Fruit fly (Drosophila melanogaster) whole organism, embryonic: Measurements from ENCODE around the gene CG5447.

ENCODE experiments used
- Adf1 ChIP-seq: fragments of 200-800 bp; sonication (Bioruptor generic); IDR thresholded peaks from 2 replicates; pipeline ENCODE4 v1.3.6; 2022; ENCODE audit warnings: missing biosample characterization, missing genetic modification characterization
- B-H2 ChIP-seq: fragments of 200-800 bp; sonication (Bioruptor generic); optimal IDR thresholded peaks from 2 replicates; lab custom pipeline; 2018; ENCODE audit warnings: missing biosample characterization, mild to moderate bottlenecking, missing genetic modification characterization
- Bgb ChIP-seq: fragments of 200-800 bp; sonication (Bioruptor generic); IDR thresholded peaks from 2 replicates; pipeline ENCODE4 v1.3.6; 2022; ENCODE audit warnings: missing biosample characterization, missing genetic modification characterization; ENCODE audit not compliant: partially characterized antibody
- CG10209 ChIP-seq: fragments of 200-800 bp; sonication (Bioruptor generic); optimal IDR thresholded peaks from 3 replicates; lab custom pipeline; 2017; ENCODE audit warnings: missing biosample characterization, mild to moderate bottlenecking, missing genetic modification characterization, missing genetic modification reagents
- CG10366 ChIP-seq: fragments of 200-800 bp; sonication (Bioruptor generic); IDR thresholded peaks from 2 replicates; pipeline ENCODE4 v1.3.6; 2022; ENCODE audit warnings: missing biosample characterization, missing genetic modification characterization
- CG10654 ChIP-seq: fragments of 200-800 bp; sonication (Bioruptor generic); optimal IDR thresholded peaks from 2 replicates; lab custom pipeline; 2016; ENCODE audit warnings: missing biosample characterization, missing genetic modification characterization
- CG12942 ChIP-seq: fragments of 200-800 bp; sonication (Bioruptor generic); optimal IDR thresholded peaks from 3 replicates; lab custom pipeline; 2016; ENCODE audit warnings: missing biosample characterization, missing genetic modification characterization
- CG13287 ChIP-seq: fragments of 200-800 bp; sonication (Bioruptor generic); IDR thresholded peaks from 2 replicates; pipeline ENCODE4 v1.3.6; 2022; ENCODE audit warnings: missing biosample characterization, missing genetic modification characterization; ENCODE audit not compliant: partially characterized antibody
- CG14860 ChIP-seq: fragments of 200-800 bp; sonication (Bioruptor generic); IDR thresholded peaks from 3 replicates; pipeline ENCODE4 v1.3.6; 2022; ENCODE audit warnings: missing biosample characterization, missing genetic modification characterization; ENCODE audit not compliant: partially characterized antibody
- CG16863 ChIP-seq: fragments of 200-800 bp; sonication (Bioruptor generic); optimal IDR thresholded peaks from 3 replicates; lab custom pipeline; 2016; ENCODE audit warnings: missing biosample characterization, missing genetic modification characterization
- CG18476 ChIP-seq: fragments of 200-800 bp; sonication (Bioruptor generic); optimal IDR thresholded peaks from 2 replicates; lab custom pipeline; 2016; ENCODE audit warnings: missing biosample characterization, mild to moderate bottlenecking, missing genetic modification characterization
- CG2120 ChIP-seq: fragments of 200-800 bp; sonication (Bioruptor generic); optimal IDR thresholded peaks from 3 replicates; lab custom pipeline; 2016; ENCODE audit warnings: missing biosample characterization, missing genetic modification characterization
- CG2129 ChIP-seq: fragments of 200-800 bp; sonication (Bioruptor generic); IDR thresholded peaks from 2 replicates; pipeline ENCODE4 v1.3.6; 2022; ENCODE audit warnings: missing biosample characterization, missing genetic modification characterization; ENCODE audit not compliant: partially characterized antibody
- CG2202 ChIP-seq: fragments of 200-800 bp; sonication (Bioruptor generic); optimal IDR thresholded peaks from 2 replicates; lab custom pipeline; 2018; ENCODE audit warnings: missing biosample characterization, mild to moderate bottlenecking, missing genetic modification characterization
- CG30020 ChIP-seq: fragments of 200-800 bp; optimal IDR thresholded peaks from 2 replicates; lab custom pipeline; 2019; ENCODE audit warnings: missing biosample characterization, mild to moderate bottlenecking, missing genetic modification characterization, moderate library complexity
- CG30403 ChIP-seq: fragments of 200-800 bp; sonication (Bioruptor generic); optimal IDR thresholded peaks from 3 replicates; lab custom pipeline; 2016; ENCODE audit warnings: missing biosample characterization, missing genetic modification characterization
- CG31441 ChIP-seq: fragments of 200-800 bp; sonication (Bioruptor generic); IDR thresholded peaks from 2 replicates; pipeline ENCODE4 v1.3.6; 2022; ENCODE audit warnings: missing biosample characterization, missing genetic modification characterization
- CG3847 ChIP-seq: fragments of 200-800 bp; sonication (Bioruptor generic); IDR thresholded peaks from 2 replicates; pipeline ENCODE4 v1.3.6; 2022; ENCODE audit warnings: missing biosample characterization, missing genetic modification characterization
- CG8359 ChIP-seq: fragments of 200-800 bp; sonication (Bioruptor generic); optimal IDR thresholded peaks from 2 replicates; lab custom pipeline; 2017; ENCODE audit warnings: missing biosample characterization, mild to moderate bottlenecking, missing genetic modification characterization, borderline replicate concordance
- D19A ChIP-seq: fragments of 200-800 bp; optimal IDR thresholded peaks from 3 replicates; lab custom pipeline; 2019; ENCODE audit warnings: missing biosample characterization, mild to moderate bottlenecking, missing genetic modification characterization, moderate library complexity
- Dfd ChIP-seq, 2 experiments: fragments of >200 bp; optimal IDR thresholded peaks; 2 replicates each; lab custom pipeline; 2017; ENCODE audit warnings: missing biosample characterization in 2 of 2, missing genetic modification characterization in 2 of 2
- Doc2 ChIP-seq: fragments of 200-800 bp; sonication (Bioruptor generic); IDR thresholded peaks from 2 replicates; pipeline ENCODE4 v1.3.6; 2022; ENCODE audit warnings: missing biosample characterization, missing genetic modification characterization
- Drgx ChIP-seq: fragments of 200-800 bp; sonication (Bioruptor generic); IDR thresholded peaks from 2 replicates; pipeline ENCODE4 v1.3.6; 2022; ENCODE audit warnings: missing biosample characterization, missing genetic modification characterization
- E2f2 ChIP-seq: fragments of 200-800 bp; sonication (Bioruptor generic); IDR thresholded peaks from 2 replicates; pipeline ENCODE4 v1.3.6; 2022; ENCODE audit warnings: missing biosample characterization, missing genetic modification characterization
- Ets65A ChIP-seq: fragments of 200-800 bp; sonication (Bioruptor generic); peaks from one replicate; lab custom pipeline; 2016; ENCODE audit warnings: missing biosample characterization, missing genetic modification characterization
- Lpt ChIP-seq: fragments of >200 bp; optimal IDR thresholded peaks from 2 replicates; lab custom pipeline; 2018; ENCODE audit warnings: missing biosample characterization, missing genetic modification characterization
- Mes4 ChIP-seq: fragments of 200-800 bp; sonication (Bioruptor generic); optimal IDR thresholded peaks from 2 replicates; lab custom pipeline; 2016; ENCODE audit warnings: missing biosample characterization, missing genetic modification characterization
- NC2α ChIP-seq: fragments of 200-800 bp; sonication (Bioruptor generic); optimal IDR thresholded peaks from 2 replicates; lab custom pipeline; 2016; ENCODE audit warnings: missing biosample characterization, missing genetic modification characterization
- NFAT ChIP-seq: fragments of 200-800 bp; sonication (Bioruptor generic); IDR thresholded peaks from 2 replicates; pipeline ENCODE4 v1.3.6; 2022; ENCODE audit warnings: missing biosample characterization, missing genetic modification characterization
- Oaz ChIP-seq: fragments of 200-800 bp; sonication (Bioruptor generic); IDR thresholded peaks from 2 replicates; pipeline ENCODE4 v1.3.6; 2022; ENCODE audit warnings: missing biosample characterization, missing genetic modification characterization
- ara ChIP-seq: fragments of 200-800 bp; sonication (Bioruptor generic); IDR thresholded peaks from 2 replicates; pipeline ENCODE4 v1.3.6; 2022; ENCODE audit warnings: missing biosample characterization, missing genetic modification characterization
- ash1 ChIP-seq: fragments of 200-800 bp; sonication (Bioruptor generic); optimal IDR thresholded peaks from 2 replicates; lab custom pipeline; 2018; ENCODE audit warnings: missing biosample characterization, mild to moderate bottlenecking, missing genetic modification characterization
- ato ChIP-seq: fragments of 200-800 bp; sonication (Bioruptor generic); IDR thresholded peaks from 2 replicates; pipeline ENCODE4 v1.3.6; 2022; ENCODE audit warnings: missing biosample characterization, missing genetic modification characterization; ENCODE audit not compliant: partially characterized antibody
- br ChIP-seq: fragments of >200 bp; optimal IDR thresholded peaks from 2 replicates; lab custom pipeline; 2017
- crc ChIP-seq: fragments of 200-800 bp; sonication (Bioruptor generic); optimal IDR thresholded peaks from 2 replicates; lab custom pipeline; 2016; ENCODE audit warnings: missing biosample characterization, missing genetic modification characterization
- crol ChIP-seq: fragments of 200-800 bp; sonication (Bioruptor generic); IDR thresholded peaks from 2 replicates; pipeline ENCODE4 v1.3.6; 2022; ENCODE audit warnings: missing biosample characterization, missing genetic modification characterization
- dati ChIP-seq: fragments of 200-800 bp; sonication (Bioruptor generic); IDR thresholded peaks from 2 replicates; pipeline ENCODE4 v1.3.6; 2022; ENCODE audit warnings: missing biosample characterization, missing genetic modification characterization
- ewg ChIP-seq: fragments of 200-800 bp; sonication (Bioruptor generic); optimal IDR thresholded peaks from 3 replicates; lab custom pipeline; 2017; ENCODE audit warnings: mild to moderate bottlenecking, missing biosample characterization, missing genetic modification reagents, missing genetic modification characterization
- eyg ChIP-seq: fragments of 200-800 bp; sonication (Bioruptor generic); optimal IDR thresholded peaks from 3 replicates; lab custom pipeline; 2016; ENCODE audit warnings: missing biosample characterization, missing genetic modification characterization
- gcm ChIP-seq: fragments of 200-800 bp; sonication (Bioruptor generic); optimal IDR thresholded peaks from 2 replicates; lab custom pipeline; 2019; ENCODE audit warnings: missing biosample characterization, mild to moderate bottlenecking, missing genetic modification characterization, moderate library complexity
- jigr1 ChIP-seq: fragments of 200-800 bp; sonication (Bioruptor generic); IDR thresholded peaks from 3 replicates; pipeline ENCODE4 v1.3.6; 2022; ENCODE audit warnings: missing biosample characterization, missing genetic modification characterization
- lola ChIP-seq, 3 experiments: fragments of >200 bp in 2 of 3; fragments of 200-800 bp in 1 of 3; sonication (Bioruptor generic) in 1 of 3; optimal IDR thresholded peaks; 2 replicates each; lab custom pipeline; 2017 to 2019; ENCODE audit warnings: missing biosample characterization in 3 of 3, missing genetic modification characterization in 3 of 3, mild to moderate bottlenecking in 1 of 3, moderate library complexity in 1 of 3
- mld ChIP-seq: fragments of 200-800 bp; sonication (Bioruptor generic); IDR thresholded peaks from 3 replicates; pipeline ENCODE4 v1.3.6; 2022; ENCODE audit warnings: missing biosample characterization, missing genetic modification characterization; ENCODE audit not compliant: partially characterized antibody
- pho ChIP-seq: fragments of 200-800 bp; sonication (Bioruptor generic); optimal IDR thresholded peaks from 2 replicates; lab custom pipeline; 2016; ENCODE audit warnings: missing biosample characterization, missing genetic modification characterization
- pnt ChIP-seq: fragments of 200-800 bp; sonication (Bioruptor generic); optimal IDR thresholded peaks from 3 replicates; lab custom pipeline; 2016; ENCODE audit warnings: missing biosample characterization, missing genetic modification characterization
- ro ChIP-seq: fragments of 200-800 bp; sonication (Bioruptor generic); IDR thresholded peaks from 2 replicates; pipeline ENCODE4 v1.3.6; 2022; ENCODE audit warnings: missing biosample characterization, missing genetic modification characterization
- sens-2 ChIP-seq: fragments of 200-800 bp; sonication (Bioruptor generic); IDR thresholded peaks from 2 replicates; pipeline ENCODE4 v1.3.6; 2022; ENCODE audit warnings: missing biosample characterization, missing genetic modification characterization
- seq ChIP-seq: fragments of 200-800 bp; sonication (Bioruptor generic); IDR thresholded peaks from 2 replicates; pipeline ENCODE4 v1.3.6; 2022; ENCODE audit warnings: missing biosample characterization, missing genetic modification characterization
- sim ChIP-seq: fragments of 200-800 bp; sonication (Bioruptor generic); IDR thresholded peaks from 2 replicates; pipeline ENCODE4 v1.3.6; 2022; ENCODE audit warnings: missing biosample characterization, missing genetic modification characterization
- slp2 ChIP-seq: fragments of 200-800 bp; sonication (Bioruptor generic); optimal IDR thresholded peaks from 2 replicates; lab custom pipeline; 2016; ENCODE audit warnings: missing biosample characterization, missing genetic modification characterization
- tin ChIP-seq: fragments of 200-800 bp; sonication (Bioruptor generic); optimal IDR thresholded peaks from 3 replicates; lab custom pipeline; 2016; ENCODE audit warnings: missing biosample characterization, missing genetic modification characterization
- ttk ChIP-seq: fragments of 200-800 bp; sonication (Bioruptor generic); IDR thresholded peaks from 2 replicates; pipeline ENCODE4 v2.1.2; 2022; ENCODE audit warnings: missing biosample characterization, missing genetic modification characterization
- wdn ChIP-seq: fragments of 200-800 bp; sonication (Bioruptor generic); IDR thresholded peaks from 2 replicates; pipeline ENCODE4 v1.3.6; 2022; ENCODE audit warnings: missing biosample characterization, missing genetic modification characterization

CG5447 gene

dm6 chr3R:26494247-26494646 lies 41.9 kb downstream of the CG5447 start (continued):
- no peak; the same call in 1 of the 2 replicates for TF ChIP-seq CG10366
- no peak for TF ChIP-seq CG3847 (GFP tag; lab: Robert Waterston, UW)
- no peak for TF ChIP-seq ro
- no peak for TF ChIP-seq CG12942 (GFP tag; lab: Kevin White, UChicago)
- TF ChIP-seq pnt, result no peak
- TF ChIP-seq wdn (GFP tag; lab: Robert Waterston, UW), result no peak
- TF ChIP-seq seq (GFP tag; lab: Robert Waterston, UW), result peak; percentile 51; the same call in 1 of the 2 replicates
- TF ChIP-seq CG30020 (tag; lab: Kevin White, UChicago), result no peak
- no peak for TF ChIP-seq lola (GFP tag; optimal IDR thresholded peaks at IDR 0.05; lab: Kevin White, UChicago)
- 0 out of 2 replicates have a peak, but pooled peaks have one; percentile 26 for TF ChIP-seq Oaz
- TF ChIP-seq mld (GFP tag; lab: Robert Waterston, UW), result no peak
- TF ChIP-seq ato, result no peak
- no peak for TF ChIP-seq crol (GFP tag; lab: Robert Waterston, UW)
- TF ChIP-seq CG2120, result peak; percentile 80
- TF ChIP-seq CG30403 (GFP tag; lab: Kevin White, UChicago), result peak; percentile 37
- no peak for TF ChIP-seq crc (GFP tag; lab: Kevin White, UChicago)
- TF ChIP-seq Doc2 (GFP tag; lab: Robert Waterston, UW), result no peak
- no peak for TF ChIP-seq sens-2 (GFP tag; lab: Robert Waterston, UW)
- no peak for TF ChIP-seq gcm (GFP tag; lab: Kevin White, UChicago)
- TF ChIP-seq jigr1 (GFP tag; lab: Robert Waterston, UW), result no peak
- no peak for TF ChIP-seq CG31441 (GFP tag; lab: Robert Waterston, UW)
- no peak for TF ChIP-seq br (lab: Kevin White, UChicago)
- TF ChIP-seq sim, result no peak
- TF ChIP-seq CG10209 (GFP tag; lab: Kevin White, UChicago), result peak; percentile 6
- no peak for TF ChIP-seq ara (GFP tag; lab: Robert Waterston, UW)
- TF ChIP-seq CG2202, result no peak
- no peak for TF ChIP-seq Mes4 (GFP tag; lab: Kevin White, UChicago)
- TF ChIP-seq dati, result no peak
- TF ChIP-seq Lpt (GFP tag; lab: Kevin White, UChicago), result no peak
- TF ChIP-seq ttk (GFP tag; lab: Robert Waterston, UW), result peak; percentile 33; the same call in 1 of the 2 replicates
- no peak for TF ChIP-seq CG10654 (GFP tag; lab: Kevin White, UChicago)
- TF ChIP-seq NFAT, result peak; percentile 26; the same call in 1 of the 2 replicates
- no peak for TF ChIP-seq ewg (GFP tag; lab: Kevin White, UChicago)
- no peak for TF ChIP-seq Dfd (GFP tag; optimal IDR thresholded peaks at IDR 0.05; lab: Kevin White, UChicago)
- no peak for TF ChIP-seq slp2 (GFP tag; lab: Kevin White, UChicago)
- TF ChIP-seq E2f2 (GFP tag; lab: Robert Waterston, UW), result peak; percentile 29; the same call in 1 of the 2 replicates
- TF ChIP-seq Ets65A, result no peak
- no peak for TF ChIP-seq tin (GFP tag; lab: Kevin White, UChicago)
- TF ChIP-seq pho (GFP tag; lab: Kevin White, UChicago), result peak; percentile 28
- TF ChIP-seq Bgb (GFP tag; lab: Robert Waterston, UW), result no peak
- TF ChIP-seq CG13287, result no peak
- no peak for TF ChIP-seq CG2129 (GFP tag; lab: Robert Waterston, UW)
- no peak for TF ChIP-seq CG14860
- TF ChIP-seq Adf1 (GFP tag; lab: Robert Waterston, UW), result no peak
- TF ChIP-seq D19A (tag; lab: Kevin White, UChicago), result no peak
- no peak for TF ChIP-seq CG16863 (GFP tag; lab: Kevin White, UChicago)
- TF ChIP-seq ash1 (GFP tag; lab: Kevin White, UChicago), result no peak
- TF ChIP-seq NC2α (GFP tag; lab: Kevin White, UChicago), result no peak
- TF ChIP-seq B-H2 (GFP tag; lab: Kevin White, UChicago), result no peak
- TF ChIP-seq eyg (GFP tag; lab: Kevin White, UChicago), result no peak
- TF ChIP-seq CG8359 (GFP tag; lab: Kevin White, UChicago), result no peak
- no peak for TF ChIP-seq CG18476 (GFP tag; lab: Kevin White, UChicago)
- TF ChIP-seq Drgx, result no peak
